Worm (Caenorhabditis elegans): Measurements from ENCODE around the gene phat-8.

Gene phat-8

ce11 chrII:12507038-12507437 is 35.4 kb downstream of the phat-8 start, which contains the start of gene srh-68:
Gene srh-68 (plus strand): TSS chrII:12507338.
- no peak for TF ChIP-seq nhr-28 (tag; optimal IDR thresholded peaks at IDR 0.05)
- TF ChIP-seq lin-14 (GFP tag; optimal IDR thresholded peaks at IDR 0.05), result no peak
- TF ChIP-seq dsc-1 (tag; optimal IDR thresholded peaks at IDR 0.05), result no peak
- no peak for TF ChIP-seq ztf-4 (tag; optimal IDR thresholded peaks at IDR 0.05)
- TF ChIP-seq alr-1 (tag; optimal IDR thresholded peaks at IDR 0.05; ENCODE audit: borderline replicate concordance), result no peak
- TF ChIP-seq jun-1 (tag; optimal IDR thresholded peaks at IDR 0.05), result no peak

- TF ChIP-seq ceh-82 (tag; optimal IDR thresholded peaks at IDR 0.05) (no peak), aha-1 (tag; optimal IDR thresholded peaks at IDR 0.05) (no peak), aly-2 (tag; optimal IDR thresholded peaks at IDR 0.05) (no peak), nhr-12 (tag; optimal IDR thresholded peaks at IDR 0.05) (no peak), Y116A8C.19 (tag; optimal IDR thresholded peaks at IDR 0.05; ENCODE audit: borderline replicate concordance) (no peak), nhr-20 (tag; optimal IDR thresholded peaks at IDR 0.05) (no peak), nhr-90 (tag; optimal IDR thresholded peaks at IDR 0.05; ENCODE audit: poor library complexity) (no peak), fkh-10 (GFP tag; optimal IDR thresholded peaks at IDR 0.05) (no peak), nhr-237 (tag; optimal IDR thresholded peaks at IDR 0.05) (no peak), snu-23 (GFP tag; optimal IDR thresholded peaks at IDR 0.05) (no peak), jun-1 (tag; optimal IDR thresholded peaks at IDR 0.05) (no peak), ceh-90 (tag; optimal IDR thresholded peaks at IDR 0.05) (no peak)
These were observed 37.0 kb downstream of the phat-8 start, which contains the start of gene srh-67 for ce11 chrII:12508650-12509049. Gene srh-67 (plus strand): TSS chrII:12508950.

ce11 chrII:12511866-12512265 is 40.3 kb downstream of the phat-8 start, which contains the start of gene srh-73:
Gene srh-73 (plus strand): TSS chrII:12512166.
- TF ChIP-seq rnt-1 (tag; optimal IDR thresholded peaks at IDR 0.05), result no peak
- no peak for TF ChIP-seq egl-27 (tag; optimal IDR thresholded peaks at IDR 0.05)
- TF ChIP-seq tbx-2 (tag; optimal IDR thresholded peaks at IDR 0.05), result no peak
- TF ChIP-seq sox-4 (tag; optimal IDR thresholded peaks at IDR 0.05), result no peak
- no peak for TF ChIP-seq tlp-1 (tag; optimal IDR thresholded peaks at IDR 0.05)
- TF ChIP-seq nhr-77 (tag; optimal IDR thresholded peaks at IDR 0.05), result no peak
- no peak for TF ChIP-seq sup-37 (GFP tag; optimal IDR thresholded peaks at IDR 0.05)
- TF ChIP-seq ceh-82 (tag; optimal IDR thresholded peaks at IDR 0.05), result no peak
- no peak for TF ChIP-seq alr-1 (tag; optimal IDR thresholded peaks at IDR 0.05; ENCODE audit: borderline replicate concordance)
- no peak for TF ChIP-seq nhr-47 (tag; optimal IDR thresholded peaks at IDR 0.05)
- no peak for TF ChIP-seq ceh-8 (GFP tag; optimal IDR thresholded peaks at IDR 0.05)
- TF ChIP-seq ceh-88 (GFP tag; IDR thresholded peaks at IDR 0.05), result no peak

ce11 chrII:12514620-12515019 is 43.0 kb downstream of the phat-8 start, which contains the start of gene srh-69:
Gene srh-69 (minus strand): TSS chrII:12514720.
- TF ChIP-seq tlp-1 (tag; optimal IDR thresholded peaks at IDR 0.05), result no peak
- TF ChIP-seq ces-1 (GFP tag; optimal IDR thresholded peaks at IDR 0.05), result no peak
- no peak for TF ChIP-seq F16B12.6 (tag; optimal IDR thresholded peaks at IDR 0.05)
- TF ChIP-seq ama-1 (optimal IDR thresholded peaks at IDR 0.05), result no peak
- TF ChIP-seq ceh-63 (GFP tag; optimal IDR thresholded peaks at IDR 0.05), result no peak
- no peak for TF ChIP-seq skn-1 (tag; optimal IDR thresholded peaks at IDR 0.05)
- no peak for TF ChIP-seq zip-4 (GFP tag; optimal IDR thresholded peaks at IDR 0.05)
- TF ChIP-seq tbx-2 (tag; optimal IDR thresholded peaks at IDR 0.05), result no peak
- TF ChIP-seq egl-13 (tag; optimal IDR thresholded peaks at IDR 0.05), result no peak
- no peak for TF ChIP-seq ceh-88 (GFP tag; IDR thresholded peaks at IDR 0.05)
- no peak for TF ChIP-seq isw-1 (GFP tag; IDR thresholded peaks at IDR 0.05)
- no peak for TF ChIP-seq hlh-4 (tag; optimal IDR thresholded peaks at IDR 0.05)
- TF ChIP-seq nhr-77 (tag; optimal IDR thresholded peaks at IDR 0.05), result no peak
- TF ChIP-seq fkh-10 (GFP tag; optimal IDR thresholded peaks at IDR 0.05), result no peak
- no peak for TF ChIP-seq lir-3 (tag; optimal IDR thresholded peaks at IDR 0.05; ENCODE audit: poor library complexity)
- no peak for TF ChIP-seq egl-27 (tag; optimal IDR thresholded peaks at IDR 0.05)
- TF ChIP-seq jun-1 (tag; optimal IDR thresholded peaks at IDR 0.05), result no peak
- no peak for TF ChIP-seq C04F5.9 (tag; optimal IDR thresholded peaks at IDR 0.05)
